Fruit fly (Drosophila melanogaster): ENCODE results near the gene CG10357.

CG10357 gene

dm6 chr3L:3617252-3617651 is 2.1 kb downstream of the CG10357 start (continued):
- no peak for TF ChIP-seq CG42726 (GFP tag; IDR thresholded peaks at IDR 0.05; ENCODE audit: partially characterized antibody)
- TF ChIP-seq lola (GFP tag; optimal IDR thresholded peaks at IDR 0.05): peak in 1 of 3 experiments; percentile 95
- peak; percentile 48; the same call in 1 of the 2 replicates for TF ChIP-seq Gsc (GFP tag; IDR thresholded peaks at IDR 0.05)
- peak; percentile 76 for TF ChIP-seq lmd (GFP tag; IDR thresholded peaks at IDR 0.05)
- TF ChIP-seq Vsx1 (GFP tag; optimal IDR thresholded peaks at IDR 0.05): no peak
- no peak for TF ChIP-seq cwo (GFP tag; optimal IDR thresholded peaks at IDR 0.05)
- peak; percentile 58 for TF ChIP-seq tap (tag; optimal IDR thresholded peaks at IDR 0.05)
- peak; percentile 73 for TF ChIP-seq CG12219 (GFP tag; optimal IDR thresholded peaks at IDR 0.05)
- TF ChIP-seq YL-1 (GFP tag; optimal IDR thresholded peaks at IDR 0.05): no peak
- peak; percentile 63; the same call in 1 of the 3 replicates for TF ChIP-seq CG11560 (tag; IDR thresholded peaks at IDR 0.05)
- peak; percentile 4 for TF ChIP-seq repo (GFP tag; optimal IDR thresholded peaks at IDR 0.05)
- peak; percentile 60 for TF ChIP-seq esg (GFP tag; conservative IDR thresholded peaks at IDR 0.05)
- TF ChIP-seq CG1792 (GFP tag; optimal IDR thresholded peaks at IDR 0.05): peak; percentile 43
- TF ChIP-seq Max (GFP tag; optimal IDR thresholded peaks at IDR 0.05): peak; percentile 54
- TF ChIP-seq CG15696 (tag; optimal IDR thresholded peaks at IDR 0.05): peak; percentile 86
- TF ChIP-seq exex (tag; optimal IDR thresholded peaks at IDR 0.05): no peak
- peak; percentile 46 for TF ChIP-seq tx (GFP tag; optimal IDR thresholded peaks at IDR 0.05)
- peak; percentile 67 for TF ChIP-seq CG13624 (GFP tag; optimal IDR thresholded peaks at IDR 0.05)
- peak; percentile 49; the same call in 1 of the 2 replicates for TF ChIP-seq CG32532 (GFP tag; IDR thresholded peaks at IDR 0.05)
- TF ChIP-seq CG18011 (GFP tag; optimal IDR thresholded peaks at IDR 0.05): no peak
- no peak for TF ChIP-seq Opbp (GFP tag; IDR thresholded peaks at IDR 0.05; ENCODE audit: partially characterized antibody)
- no peak for TF ChIP-seq gro (GFP tag; optimal IDR thresholded peaks at IDR 0.05)
- TF ChIP-seq Elba2 (GFP tag; optimal IDR thresholded peaks at IDR 0.05): peak; percentile 86
- TF ChIP-seq ab (GFP tag; optimal IDR thresholded peaks at IDR 0.05): peak; percentile 12
- TF ChIP-seq Ptx1 (GFP tag; IDR thresholded peaks at IDR 0.05): peak; percentile 76
- peak; percentile 56 for TF ChIP-seq NfI (GFP tag; optimal IDR thresholded peaks at IDR 0.05)
- no peak for TF ChIP-seq CG5953 (GFP tag; IDR thresholded peaks at IDR 0.05)
- peak; percentile 75 for TF ChIP-seq Rx (GFP tag; IDR thresholded peaks at IDR 0.05)
- TF ChIP-seq Dad (GFP tag; optimal IDR thresholded peaks at IDR 0.05): peak; percentile 46
- peak; percentile 33 for TF ChIP-seq mam (GFP tag; optimal IDR thresholded peaks at IDR 0.05)
- TF ChIP-seq CG8944 (GFP tag; optimal IDR thresholded peaks at IDR 0.05): peak; percentile 83
- TF ChIP-seq tll (GFP tag; optimal IDR thresholded peaks at IDR 0.05): no peak
- peak; percentile 76 for TF ChIP-seq ac (GFP tag; optimal IDR thresholded peaks at IDR 0.05)
- no peak for TF ChIP-seq CkIIα-i1 (GFP tag; IDR thresholded peaks at IDR 0.05)
- TF ChIP-seq B-H2 (GFP tag; optimal IDR thresholded peaks at IDR 0.05): no peak
- peak; percentile 79 for TF ChIP-seq Hr3 (GFP tag; optimal IDR thresholded peaks at IDR 0.05)
- peak; percentile 97 for TF ChIP-seq dmrt11E (tag; optimal IDR thresholded peaks at IDR 0.05)
- peak; percentile 95 for TF ChIP-seq Xrp1 (GFP tag; IDR thresholded peaks at IDR 0.05)
- peak; percentile 67 for TF ChIP-seq CG10366 (GFP tag; IDR thresholded peaks at IDR 0.05)
- TF ChIP-seq nerfin-2 (GFP tag; IDR thresholded peaks at IDR 0.05; ENCODE audit: partially characterized antibody): no peak
- TF ChIP-seq GATAe (GFP tag; conservative IDR thresholded peaks at IDR 0.05): no peak
- peak; percentile 70 for TF ChIP-seq Nf-YA (GFP tag; IDR thresholded peaks at IDR 0.05)
- TF ChIP-seq jumu (GFP tag; optimal IDR thresholded peaks at IDR 0.05): peak; percentile 66
- TF ChIP-seq CG11456 (GFP tag; IDR thresholded peaks at IDR 0.05): peak; percentile 67; the same call in 2 of the 3 replicates
- TF ChIP-seq lab (GFP tag; optimal IDR thresholded peaks at IDR 0.05): peak; percentile 49
- TF ChIP-seq CG18262 (tag; optimal IDR thresholded peaks at IDR 0.05): peak; percentile 91
- peak; percentile 90 for TF ChIP-seq Spps (tag; optimal IDR thresholded peaks at IDR 0.05)
- TF ChIP-seq Tbp (GFP tag; optimal IDR thresholded peaks at IDR 0.05): no peak
- TF ChIP-seq sisA (GFP tag; IDR thresholded peaks at IDR 0.05): peak; percentile 82
- TF ChIP-seq row (GFP tag; IDR thresholded peaks at IDR 0.05): peak; percentile 84
- peak; percentile 37 for TF ChIP-seq TFAM (GFP tag; optimal IDR thresholded peaks at IDR 0.05)

Data from whole organism, embryonic.